Worm (Caenorhabditis elegans) whole organism, L4 larva: ENCODE data around the gene sri-29.
A peak's percentile ranks its signal among the peaks of the same experiment; 100 is the strongest.

Experiments
- F49E8.2 ChIP-seq: sonication (generic microtip); optimal IDR thresholded peaks from 2 replicates; lab custom pipeline; 2016; ENCODE audit warnings: missing compliant biosample characterization, mild to moderate bottlenecking, missing genetic modification characterization, borderline replicate concordance
- R02D3.7 ChIP-seq: fragments of 150-350 bp; sonication (generic microtip); optimal IDR thresholded peaks from 3 replicates; lab custom pipeline; 2014; ENCODE audit warnings: missing biosample characterization, missing genetic modification characterization
- T26A8.4 ChIP-seq: fragments of 200-800 bp; sonication (Bioruptor generic); IDR thresholded peaks from 2 replicates; pipeline ENCODE4 v1.3.6; 2022; ENCODE audit warnings: missing genetic modification characterization, missing compliant biosample characterization
- Y75B8A.6 ChIP-seq: fragments of 200-800 bp; sonication (Bioruptor generic); IDR thresholded peaks from 2 replicates; pipeline ENCODE4 v1.3.6; 2022; ENCODE audit warnings: missing genetic modification reagents, missing genetic modification characterization, missing compliant biosample characterization
- ceh-62 ChIP-seq: sonication (generic microtip); optimal IDR thresholded peaks from 2 replicates; lab custom pipeline; 2017; ENCODE audit warnings: missing biosample characterization, missing genetic modification characterization
- daf-19 ChIP-seq: fragments of 200-800 bp; sonication (Bioruptor generic); conservative IDR thresholded peaks from 2 replicates; pipeline ENCODE4 v1.3.6; 2022; ENCODE audit warnings: missing genetic modification characterization, missing compliant biosample characterization
- dmd-9 ChIP-seq: fragments of 200-800 bp; sonication (Bioruptor generic); IDR thresholded peaks from 2 replicates; pipeline ENCODE4 v1.3.6; 2022; ENCODE audit warnings: missing genetic modification reagents, missing genetic modification characterization, missing compliant biosample characterization
- dve-1 ChIP-seq: sonication (generic microtip); optimal IDR thresholded peaks from 2 replicates; lab custom pipeline; 2017; ENCODE audit warnings: antibody characterized with exemption, mild to moderate bottlenecking, missing genetic modification characterization, missing compliant biosample characterization; ENCODE audit not compliant: insufficient read depth
- hif-1 ChIP-seq, 2 experiments: sonication (generic microtip); optimal IDR thresholded peaks; 2 replicates each; lab custom pipeline; 2016 to 2017; ENCODE audit warnings: missing compliant biosample characterization in 2 of 2, missing genetic modification characterization in 2 of 2, missing genetic modification reagents in 2 of 2, missing genotype in 2 of 2, mild to moderate bottlenecking in 1 of 2
- lin-1 ChIP-seq: fragments of 200-800 bp; sonication (Bioruptor generic); IDR thresholded peaks from 2 replicates; pipeline ENCODE4 v1.3.6; 2022; ENCODE audit warnings: missing genetic modification reagents, missing genetic modification characterization, missing compliant biosample characterization
- lin-15B ChIP-seq: fragments of 150-350 bp; sonication (generic microtip); optimal IDR thresholded peaks from 3 replicates; lab custom pipeline; 2014; ENCODE audit warnings: missing biosample characterization, missing genetic modification characterization
- lin-39 ChIP-seq: fragments of 150-350 bp; optimal IDR thresholded peaks from 2 replicates; lab custom pipeline; 2014; ENCODE audit warnings: missing biosample characterization, missing genetic modification reagents, missing genetic modification characterization
- madf-9 ChIP-seq: fragments of 200-800 bp; sonication (Bioruptor generic); conservative IDR thresholded peaks from 2 replicates; pipeline ENCODE4 v1.3.6; 2022; ENCODE audit warnings: missing genetic modification reagents, missing genetic modification characterization, missing compliant biosample characterization
- mxl-3 ChIP-seq: fragments of 200-800 bp; sonication (Bioruptor generic); optimal IDR thresholded peaks from 2 replicates; lab custom pipeline; 2018; ENCODE audit warnings: mild to moderate bottlenecking, missing genetic modification characterization, missing compliant biosample characterization
- nhr-76 ChIP-seq: fragments of 150-350 bp; optimal IDR thresholded peaks from 2 replicates; lab custom pipeline; 2014; ENCODE audit warnings: missing biosample characterization, missing genetic modification characterization
- set-16 ChIP-seq: fragments of 200-800 bp; sonication (Bioruptor generic); IDR thresholded peaks from 2 replicates; pipeline ENCODE4 v1.3.6; 2022; ENCODE audit warnings: missing genetic modification reagents, missing genetic modification characterization, missing compliant biosample characterization
- snpc-4 ChIP-seq: fragments of 150-350 bp; optimal IDR thresholded peaks from 2 replicates; lab custom pipeline; 2014; ENCODE audit warnings: missing biosample characterization, missing genetic modification characterization
- spr-1 ChIP-seq: sonication (generic microtip); optimal IDR thresholded peaks from 2 replicates; lab custom pipeline; 2016; ENCODE audit warnings: mild to moderate bottlenecking, missing genetic modification characterization, missing compliant biosample characterization
- tra-1 ChIP-seq: fragments of 200-800 bp; sonication (Bioruptor generic); IDR thresholded peaks from 2 replicates; pipeline ENCODE4 v1.3.6; 2022; ENCODE audit warnings: missing genetic modification reagents, missing genetic modification characterization, missing compliant biosample characterization
- unc-62 ChIP-seq, 3 experiments: fragments of 150-350 bp in 1 of 3; sonication (generic microtip); optimal IDR thresholded peaks in 2 of 3; peaks in 1 of 3; 1 replicate in 1 of 3; 2 replicates in 2 of 3; lab custom pipeline; 2014 to 2017; ENCODE audit warnings: missing biosample characterization in 3 of 3, missing genetic modification characterization in 3 of 3, missing genetic modification reagents in 3 of 3, missing genotype in 1 of 3
- zfp-2 ChIP-seq: sonication (generic microtip); optimal IDR thresholded peaks from 2 replicates; lab custom pipeline; 2016; ENCODE audit warnings: mild to moderate bottlenecking, missing genetic modification characterization, missing compliant biosample characterization
- zfp-3 ChIP-seq: fragments of 200-800 bp; sonication (Bioruptor generic); conservative IDR thresholded peaks from 2 replicates; pipeline ENCODE4 v1.3.6; 2022; ENCODE audit warnings: missing genetic modification reagents, missing genetic modification characterization, missing compliant biosample characterization

sri-29 gene

DNA sequence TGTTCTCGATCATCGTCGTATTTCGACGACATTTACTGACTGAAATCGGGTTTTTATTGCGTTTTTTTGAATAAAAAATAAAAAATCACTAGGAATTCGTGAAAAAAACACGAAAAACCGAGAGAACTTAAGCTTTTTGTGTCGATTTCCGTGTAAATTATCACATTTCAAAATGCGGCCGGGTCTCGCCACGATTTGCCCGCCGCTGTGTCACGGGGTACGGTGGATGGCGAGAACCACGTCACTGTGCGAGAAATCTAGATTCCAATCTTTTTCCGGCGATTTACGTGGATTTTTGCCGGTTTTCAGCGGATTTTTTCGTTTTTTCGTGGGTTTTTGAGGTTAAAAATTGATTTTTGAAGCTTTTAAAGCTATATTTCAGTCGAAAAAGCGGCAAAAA is 32.8 kb downstream of the sri-29 start, which contains the start of gene Y25C1A.8 (continued):
- TF ChIP-seq lin-1 (GFP tag; lab: Robert Waterston, UW) (peak; percentile 89), daf-19 (GFP tag; lab: Robert Waterston, UW) (no peak), F49E8.2 (tag; lab: Kevin White, UChicago) (peak; percentile 67)
- TF ChIP-seq, all 104 proteins: peak for 69

DNA sequence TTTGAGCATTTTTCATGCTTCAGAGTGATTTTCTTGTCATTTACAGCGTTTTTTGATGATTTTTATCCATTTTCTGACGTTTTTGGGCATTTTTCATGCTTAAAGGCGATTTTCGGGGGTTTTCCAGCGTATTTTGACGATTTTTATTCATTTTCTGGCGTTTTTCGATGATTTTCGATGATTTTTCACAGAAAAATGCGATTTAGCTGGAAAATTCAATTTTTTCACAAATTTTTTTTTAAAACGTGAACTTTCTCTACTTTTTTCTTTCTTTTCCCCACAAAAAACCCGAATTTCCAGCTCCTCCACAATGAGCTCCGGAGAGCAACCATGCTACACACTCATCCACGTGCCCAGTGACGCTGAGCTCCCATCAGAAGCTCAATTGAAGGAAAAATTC is 34.4 kb downstream of the sri-29 start, which contains the start of gene copb-1:
Gene copb-1 (plus strand): TSS at position 301 of the 400 bp plus-strand sequence.
- TF ChIP-seq dmd-9 (GFP tag; lab: Robert Waterston, UW) (no peak), Y75B8A.6 (GFP tag; lab: Robert Waterston, UW) (0 out of 2 replicates have a peak, but pooled peaks have one; percentile 42), mxl-3 (GFP tag; lab: Kevin White, UChicago) (no peak), spr-1 (tag; lab: Kevin White, UChicago) (no peak), tra-1 (no peak), dve-1 (no peak)

DNA sequence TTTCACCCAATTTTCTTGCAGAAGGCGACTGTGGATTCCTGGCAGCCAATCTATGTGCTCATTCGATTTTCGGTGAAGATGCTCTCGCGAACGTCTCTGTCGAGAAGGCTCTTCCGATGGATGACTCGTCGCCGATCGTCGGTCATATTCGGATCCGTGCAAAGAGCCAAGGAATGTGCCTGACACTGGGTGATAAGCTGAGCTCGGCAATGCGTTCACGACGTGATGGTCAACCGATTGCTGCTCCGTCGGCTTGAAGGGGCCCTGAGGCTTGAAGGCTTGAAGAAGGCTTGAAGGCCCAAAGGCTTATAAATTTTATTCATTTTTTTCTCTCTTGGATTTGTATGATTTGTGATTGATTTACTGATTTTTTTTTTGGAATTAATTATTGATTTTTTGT is 43.0 kb downstream of the sri-29 start:
- TF ChIP-seq set-16 (GFP tag; lab: Robert Waterston, UW) = peak; percentile 51
- TF ChIP-seq zfp-2 (tag; lab: Kevin White, UChicago) = no peak

DNA sequence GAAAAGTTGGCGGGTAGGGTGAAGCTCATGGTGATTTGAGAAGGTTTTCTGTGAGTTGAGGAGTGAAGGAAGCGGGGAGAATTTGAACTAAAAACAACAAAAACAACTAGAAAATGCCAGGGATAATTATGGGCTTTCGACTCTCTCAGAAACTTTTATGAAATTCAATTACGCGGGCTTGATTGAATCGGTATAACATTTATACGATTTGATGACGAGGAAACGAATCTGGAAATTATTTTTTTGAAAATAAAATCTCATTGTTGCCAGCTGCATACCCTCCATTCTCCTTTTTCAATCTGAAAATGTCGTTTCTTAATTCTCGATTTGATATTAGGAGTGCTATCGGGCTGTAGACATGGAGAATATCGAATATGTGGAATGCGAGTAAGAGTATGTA is 47.1 kb downstream of the sri-29 start, which contains the start of gene srg-21:
Gene srg-21 (minus strand): TSS at position 101 of the 400 bp plus-strand sequence.
- TF ChIP-seq zfp-3 (GFP tag; lab: Robert Waterston, UW) = no peak
- no peak for TF ChIP-seq unc-62 (GFP tag; optimal IDR thresholded peaks at IDR 0.05 in 1 of 2; lab: Kevin White, UChicago)
- TF ChIP-seq unc-62 (tag; optimal IDR thresholded peaks at IDR 0.05; lab: Kevin White, UChicago) = no peak
- no peak for TF ChIP-seq T26A8.4 (GFP tag; lab: Robert Waterston, UW)
- no peak for TF ChIP-seq snpc-4 (tag; lab: Kevin White, UChicago)
- no peak for TF ChIP-seq ceh-62 (tag; lab: Kevin White, UChicago)
- no peak for TF ChIP-seq lin-15B
- no peak for TF ChIP-seq lin-39

DNA sequence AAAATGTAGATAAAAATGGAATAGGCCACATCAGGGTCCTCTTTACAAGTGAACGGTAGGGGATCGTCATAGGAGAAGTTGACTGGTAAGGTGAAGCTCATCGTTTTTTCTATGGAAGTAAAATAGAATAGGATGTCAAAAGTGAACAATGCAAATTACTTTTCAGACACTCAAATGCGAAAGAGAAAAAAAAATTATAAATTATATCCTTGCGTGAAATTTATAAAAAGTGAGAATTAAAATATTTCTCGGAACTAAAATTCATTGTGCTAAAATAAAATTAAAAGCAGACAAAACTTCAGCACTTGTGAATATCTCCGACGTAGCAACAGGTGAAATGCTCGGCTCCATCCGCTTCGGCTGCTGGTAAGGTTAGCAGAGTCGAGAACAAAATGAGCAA is 49.2 kb downstream of the sri-29 start, which contains the start of gene srg-22:
Gene srg-22 (minus strand): TSS at position 101 of the 400 bp plus-strand sequence.
- TF ChIP-seq R02D3.7 (tag; lab: Kevin White, UChicago) = no peak
- no peak for TF ChIP-seq madf-9 (GFP tag; lab: Robert Waterston, UW)
- no peak for TF ChIP-seq hif-1 (tag; optimal IDR thresholded peaks at IDR 0.05; lab: Kevin White, UChicago)
- no peak for TF ChIP-seq nhr-76 (tag; lab: Kevin White, UChicago)
- no peak for TF ChIP-seq T26A8.4 (GFP tag; lab: Robert Waterston, UW)
